Fruit fly (Drosophila melanogaster) Kc167 (cell line): ENCODE data around the gene rumi.

Experiments
- h ChIP-seq: fragments of >200 bp; optimal IDR thresholded peaks from 3 replicates; lab custom pipeline; 2018; ENCODE audit warnings: missing external identifiers
- insv ChIP-seq: fragments of >200 bp; optimal IDR thresholded peaks from 3 replicates; lab custom pipeline; 2018; ENCODE audit warnings: missing external identifiers
- psq ChIP-seq: fragments of >200 bp; optimal IDR thresholded peaks from 2 replicates; lab custom pipeline; 2017; ENCODE audit warnings: missing external identifiers
- ttk ChIP-seq: sonication (Bioruptor generic); optimal IDR thresholded peaks from 2 replicates; lab custom pipeline; 2017; ENCODE audit warnings: missing external identifiers

dm6 chr3R:22718937-22719606 is 31.3 kb downstream of the rumi start:
- TF ChIP-seq psq (lab: Kevin White, UChicago) (no peak), h (lab: Kevin White, UChicago) (no peak), insv (no peak), ttk (lab: Kevin White, UChicago) (no peak)
